Worm (Caenorhabditis elegans) whole organism, L4/young adult: ENCODE data around the gene F47B8.5.

Experiments
- W03F9.2 ChIP-seq: fragments of 150-350 bp; optimal IDR thresholded peaks from 2 replicates; lab custom pipeline; 2014; ENCODE audit warnings: missing biosample characterization, missing genetic modification characterization
- him-1 ChIP-seq: sonication (generic microtip); optimal IDR thresholded peaks from 2 replicates; lab custom pipeline; 2016; ENCODE audit warnings: missing genotype, missing genetic modification reagents, missing genetic modification characterization, missing compliant biosample characterization

- TF ChIP-seq him-1 (tag; lab: Kevin White, UChicago) (no peak), W03F9.2 (tag; lab: Kevin White, UChicago) (no peak)
These were observed 4.9 kb downstream of the F47B8.5 start, which contains the start of gene F47B8.3 for ce11 chrV:14322743-14323142.
